Worm (Caenorhabditis elegans): Measurements from ENCODE around the gene F28H7.2.

- TF ChIP-seq lin-13 (tag; optimal IDR thresholded peaks at IDR 0.05) (no peak), cnd-1 (tag; optimal IDR thresholded peaks at IDR 0.05) (no peak), mep-1 (tag; optimal IDR thresholded peaks at IDR 0.05) (no peak), sptf-1 (tag; optimal IDR thresholded peaks at IDR 0.05) (no peak), unc-62 (GFP tag; optimal IDR thresholded peaks at IDR 0.05) (no peak), lsy-2 (tag; optimal IDR thresholded peaks at IDR 0.05) (no peak), pha-4 (tag; optimal IDR thresholded peaks at IDR 0.05) (no peak), unc-39 (tag; optimal IDR thresholded peaks at IDR 0.05) (no peak), nhr-28 (tag; optimal IDR thresholded peaks at IDR 0.05) (no peak), flh-1 (GFP tag; optimal IDR thresholded peaks at IDR 0.05) (no peak), nhr-76 (tag; optimal IDR thresholded peaks at IDR 0.05) (no peak), ztf-11 (tag; optimal IDR thresholded peaks at IDR 0.05) (no peak), lin-32 (GFP tag; optimal IDR thresholded peaks at IDR 0.05) (no peak), tbx-8 (GFP tag; optimal IDR thresholded peaks at IDR 0.05) (no peak)
These were observed at the start of gene F28H7.2, which contains the start of gene selt-1.2 for ce11 chrV:10747263-10747951.

Data from whole organism, mixed stage, embryonic.